Worm (Caenorhabditis elegans): ENCODE results near the gene C02B8.12.

DNA sequence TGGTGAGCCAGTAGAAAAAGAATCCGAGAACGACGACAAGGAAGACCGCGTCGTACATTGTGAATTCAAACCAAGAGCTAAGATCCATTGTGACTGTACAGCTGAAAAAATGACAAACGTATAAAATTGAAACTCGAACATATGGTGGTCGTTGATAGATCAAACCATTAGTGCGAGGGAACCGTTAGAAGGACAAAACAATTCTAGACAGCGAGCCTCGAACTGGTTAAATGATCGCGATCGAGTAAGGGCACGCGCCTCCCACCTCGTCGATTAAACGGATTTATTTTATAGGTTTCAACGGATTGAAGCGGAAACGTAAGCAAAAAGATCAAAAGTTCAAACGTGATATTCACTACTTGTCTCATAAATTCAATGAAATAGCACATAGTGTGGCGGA, 34.7 kb downstream of the C02B8.12 start, which contains the start of gene vem-1:
- TF ChIP-seq elt-3 (tag; optimal IDR thresholded peaks at IDR 0.05) (no peak), nhr-11 (tag; optimal IDR thresholded peaks at IDR 0.05) (no peak), ztf-11 (tag; optimal IDR thresholded peaks at IDR 0.05) (no peak), mml-1 (tag; optimal IDR thresholded peaks at IDR 0.05) (no peak), tbx-2 (tag; optimal IDR thresholded peaks at IDR 0.05) (no peak), nhr-12 (tag; optimal IDR thresholded peaks at IDR 0.05) (no peak)
